Fruit fly (Drosophila melanogaster) whole organism, embryonic: ENCODE data around the gene Mnn1.
A peak's percentile ranks its signal among the peaks of the same experiment; 100 is the strongest.

Source experiments
- ATbp ChIP-seq: fragments of 200-800 bp; sonication (Bioruptor generic); optimal IDR thresholded peaks from 2 replicates; lab custom pipeline; 2017; ENCODE audit warnings: missing biosample characterization, mild to moderate bottlenecking, missing genetic modification characterization, missing genetic modification reagents
- CG1024 ChIP-seq: fragments of 200-800 bp; sonication (Bioruptor generic); IDR thresholded peaks from 2 replicates; pipeline ENCODE4 v1.3.6; 2022; ENCODE audit warnings: missing biosample characterization, missing genetic modification characterization
- CG10274 ChIP-seq: fragments of 200-800 bp; sonication (Bioruptor generic); optimal IDR thresholded peaks from 3 replicates; lab custom pipeline; 2017; ENCODE audit warnings: missing biosample characterization, mild to moderate bottlenecking, missing genetic modification characterization
- CG11504 ChIP-seq: fragments of 200-800 bp; sonication (Bioruptor generic); optimal IDR thresholded peaks from 3 replicates; lab custom pipeline; 2019; ENCODE audit warnings: missing biosample characterization, mild to moderate bottlenecking, missing genetic modification characterization, moderate library complexity
- CG11695 ChIP-seq: fragments of 200-800 bp; sonication (Bioruptor generic); IDR thresholded peaks from 3 replicates; pipeline ENCODE4 v1.3.6; 2022; ENCODE audit warnings: missing biosample characterization, missing genetic modification characterization
- CG12659 ChIP-seq: fragments of 200-800 bp; sonication (Bioruptor generic); optimal IDR thresholded peaks from 3 replicates; lab custom pipeline; 2017; ENCODE audit warnings: mild to moderate bottlenecking, missing biosample characterization, missing genetic modification reagents, missing genetic modification characterization
- CG15073 ChIP-seq: fragments of 200-800 bp; sonication (Bioruptor generic); optimal IDR thresholded peaks from 2 replicates; lab custom pipeline; 2016; ENCODE audit warnings: missing biosample characterization, missing genetic modification characterization
- CG15269 ChIP-seq: fragments of 200-800 bp; sonication (Bioruptor generic); optimal IDR thresholded peaks from 2 replicates; lab custom pipeline; 2018; ENCODE audit warnings: missing biosample characterization, mild to moderate bottlenecking, missing genetic modification characterization, moderate library complexity
- CG16863 ChIP-seq: fragments of 200-800 bp; sonication (Bioruptor generic); optimal IDR thresholded peaks from 3 replicates; lab custom pipeline; 2016; ENCODE audit warnings: missing biosample characterization, missing genetic modification characterization
- CG18599 ChIP-seq: fragments of 200-800 bp; sonication (Bioruptor generic); optimal IDR thresholded peaks from 3 replicates; lab custom pipeline; 2017; ENCODE audit warnings: missing biosample characterization, missing genetic modification characterization, mild to moderate bottlenecking, moderate library complexity, missing genetic modification reagents
- CG2712 ChIP-seq: fragments of 200-800 bp; optimal IDR thresholded peaks from 3 replicates; lab custom pipeline; 2019; ENCODE audit warnings: missing biosample characterization, mild to moderate bottlenecking, missing genetic modification characterization, moderate library complexity
- CG3407 ChIP-seq: fragments of 200-800 bp; sonication (Bioruptor generic); optimal IDR thresholded peaks from 2 replicates; lab custom pipeline; 2018; ENCODE audit warnings: missing biosample characterization, mild to moderate bottlenecking, missing genetic modification characterization
- CG6272 ChIP-seq: fragments of 200-800 bp; sonication (Bioruptor generic); IDR thresholded peaks from 2 replicates; pipeline ENCODE4 v1.3.6; 2022; ENCODE audit warnings: missing biosample characterization, missing genetic modification characterization
- CG6813 ChIP-seq: fragments of 200-800 bp; sonication (Bioruptor generic); optimal IDR thresholded peaks from 2 replicates; lab custom pipeline; 2017; ENCODE audit warnings: missing biosample characterization, missing genetic modification characterization, mild to moderate bottlenecking, moderate library complexity, missing genetic modification reagents
- CG8924 ChIP-seq: fragments of 200-800 bp; optimal IDR thresholded peaks from 3 replicates; lab custom pipeline; 2019; ENCODE audit warnings: missing biosample characterization, mild to moderate bottlenecking, missing genetic modification characterization, moderate library complexity
- CG9215 ChIP-seq: fragments of 200-800 bp; sonication (Bioruptor generic); IDR thresholded peaks from 2 replicates; pipeline ENCODE4 v1.3.6; 2022; ENCODE audit warnings: missing biosample characterization, missing genetic modification characterization
- CG9437 ChIP-seq: fragments of 200-800 bp; sonication (Bioruptor generic); optimal IDR thresholded peaks from 2 replicates; lab custom pipeline; 2018; ENCODE audit warnings: missing biosample characterization, mild to moderate bottlenecking, missing genetic modification characterization
- Chrac-16 ChIP-seq: fragments of 200-800 bp; sonication (Bioruptor generic); optimal IDR thresholded peaks from 3 replicates; lab custom pipeline; 2016; ENCODE audit warnings: missing biosample characterization, missing genetic modification characterization
- D19B ChIP-seq: fragments of 200-800 bp; sonication (Bioruptor generic); optimal IDR thresholded peaks from 2 replicates; lab custom pipeline; 2017; ENCODE audit warnings: missing biosample characterization, mild to moderate bottlenecking, missing genetic modification characterization
- Dip2 ChIP-seq: fragments of 200-800 bp; sonication (Bioruptor generic); IDR thresholded peaks from 2 replicates; pipeline ENCODE4 v1.3.6; 2022; ENCODE audit warnings: missing biosample characterization, missing genetic modification characterization
- Dref ChIP-seq: fragments of 200-800 bp; sonication (Bioruptor generic); IDR thresholded peaks from 2 replicates; pipeline ENCODE4 v1.3.6; 2022; ENCODE audit warnings: missing biosample characterization, missing genetic modification characterization
- Ets97D ChIP-seq: fragments of 200-800 bp; sonication (Bioruptor generic); optimal IDR thresholded peaks from 3 replicates; lab custom pipeline; 2016; ENCODE audit warnings: missing biosample characterization, missing genetic modification characterization
- Fer1 ChIP-seq: fragments of 200-800 bp; sonication (Bioruptor generic); optimal IDR thresholded peaks from 2 replicates; lab custom pipeline; 2017; ENCODE audit warnings: missing biosample characterization, mild to moderate bottlenecking, missing genetic modification characterization
- H15 ChIP-seq: fragments of 200-800 bp; sonication (Bioruptor generic); IDR thresholded peaks from 3 replicates; pipeline ENCODE4 v1.3.6; 2022; ENCODE audit warnings: missing biosample characterization, missing genetic modification characterization
- Hand ChIP-seq: fragments of 200-800 bp; sonication (Bioruptor generic); optimal IDR thresholded peaks from 2 replicates; lab custom pipeline; 2017; ENCODE audit warnings: mild to moderate bottlenecking, missing biosample characterization, missing genetic modification reagents, missing genetic modification characterization
- HmgD ChIP-seq: fragments of 200-800 bp; sonication (Bioruptor generic); optimal IDR thresholded peaks from 3 replicates; lab custom pipeline; 2016; ENCODE audit warnings: missing biosample characterization, missing genetic modification characterization
- Kr ChIP-seq: fragments of 200-800 bp; sonication (Bioruptor generic); optimal IDR thresholded peaks from 2 replicates; lab custom pipeline; 2017; ENCODE audit warnings: missing biosample characterization, mild to moderate bottlenecking, missing genetic modification characterization
- Lhr ChIP-seq: fragments of 200-800 bp; sonication (Bioruptor generic); optimal IDR thresholded peaks from 3 replicates; lab custom pipeline; 2017; ENCODE audit warnings: mild to moderate bottlenecking, missing biosample characterization, missing genetic modification reagents, missing genetic modification characterization
- Pdp1 ChIP-seq, 2 experiments: fragments of 200-800 bp; sonication (Bioruptor generic); optimal IDR thresholded peaks; 3 replicates each; lab custom pipeline; 2016; ENCODE audit warnings: missing biosample characterization in 2 of 2, missing genetic modification characterization in 2 of 2, mild to moderate bottlenecking in 1 of 2, moderate library complexity in 1 of 2
- al ChIP-seq: fragments of 200-800 bp; sonication (Bioruptor generic); IDR thresholded peaks from 2 replicates; pipeline ENCODE4 v1.3.6; 2022; ENCODE audit warnings: missing biosample characterization, missing genetic modification characterization
- bcd ChIP-seq: fragments of 200-800 bp; sonication (Bioruptor generic); optimal IDR thresholded peaks from 2 replicates; lab custom pipeline; 2017; ENCODE audit warnings: missing biosample characterization, mild to moderate bottlenecking, missing genetic modification characterization
- caup ChIP-seq: fragments of 200-800 bp; sonication (Bioruptor generic); optimal IDR thresholded peaks from 3 replicates; lab custom pipeline; 2017; ENCODE audit warnings: missing biosample characterization, mild to moderate bottlenecking, missing genetic modification characterization, moderate library complexity; ENCODE audit not compliant: severe bottlenecking
- crp ChIP-seq, 2 experiments: fragments of 200-800 bp; sonication (Bioruptor generic); optimal IDR thresholded peaks; 2 replicates in 1 of 2; 3 replicates in 1 of 2; lab custom pipeline; 2017; ENCODE audit warnings: missing biosample characterization in 2 of 2, missing genetic modification characterization in 2 of 2, mild to moderate bottlenecking in 1 of 2, moderate library complexity in 1 of 2
- dimm ChIP-seq: fragments of 200-800 bp; sonication (Bioruptor generic); IDR thresholded peaks from 2 replicates; pipeline ENCODE4 v1.3.6; 2022; ENCODE audit warnings: missing biosample characterization, missing genetic modification characterization
- hbn ChIP-seq: fragments of 200-800 bp; sonication (Bioruptor generic); IDR thresholded peaks from 2 replicates; pipeline ENCODE4 v1.3.6; 2022; ENCODE audit warnings: missing biosample characterization, missing genetic modification characterization; ENCODE audit not compliant: partially characterized antibody
- jumu ChIP-seq: fragments of 200-800 bp; sonication (Bioruptor generic); optimal IDR thresholded peaks from 3 replicates; lab custom pipeline; 2016; ENCODE audit warnings: missing biosample characterization, missing genetic modification characterization
- lilli ChIP-seq: fragments of 200-800 bp; sonication (Bioruptor generic); optimal IDR thresholded peaks from 3 replicates; lab custom pipeline; 2016; ENCODE audit warnings: missing biosample characterization, missing genetic modification characterization
- lov ChIP-seq, 2 experiments: fragments of 200-800 bp in 1 of 2; fragments of >200 bp in 1 of 2; sonication (Bioruptor generic) in 1 of 2; IDR thresholded peaks in 1 of 2; optimal IDR thresholded peaks in 1 of 2; 2 replicates in 1 of 2; 3 replicates in 1 of 2; pipeline versions ENCODE4 v1.3.6 to Lab custom; 2017 to 2022; ENCODE audit warnings: missing biosample characterization in 1 of 2, missing genetic modification characterization in 1 of 2
- mirr ChIP-seq: fragments of 200-800 bp; sonication (Bioruptor generic); optimal IDR thresholded peaks from 3 replicates; lab custom pipeline; 2018; ENCODE audit warnings: missing biosample characterization, mild to moderate bottlenecking, missing genetic modification characterization
- oc ChIP-seq: fragments of 200-800 bp; sonication (Bioruptor generic); optimal IDR thresholded peaks from 2 replicates; lab custom pipeline; 2018; ENCODE audit warnings: missing biosample characterization, mild to moderate bottlenecking, missing genetic modification characterization, moderate library complexity
- pho ChIP-seq: fragments of 200-800 bp; sonication (Bioruptor generic); optimal IDR thresholded peaks from 2 replicates; lab custom pipeline; 2016; ENCODE audit warnings: missing biosample characterization, missing genetic modification characterization
- pnt ChIP-seq: fragments of 200-800 bp; sonication (Bioruptor generic); optimal IDR thresholded peaks from 3 replicates; lab custom pipeline; 2016; ENCODE audit warnings: missing biosample characterization, missing genetic modification characterization
- seq ChIP-seq: fragments of 200-800 bp; sonication (Bioruptor generic); IDR thresholded peaks from 2 replicates; pipeline ENCODE4 v1.3.6; 2022; ENCODE audit warnings: missing biosample characterization, missing genetic modification characterization
- twi ChIP-seq: fragments of 200-800 bp; optimal IDR thresholded peaks from 2 replicates; lab custom pipeline; 2019; ENCODE audit warnings: missing biosample characterization, mild to moderate bottlenecking, missing genetic modification characterization, moderate library complexity
- unc-4 ChIP-seq: fragments of 200-800 bp; sonication (Bioruptor generic); IDR thresholded peaks from 2 replicates; pipeline ENCODE4 v1.3.6; 2022; ENCODE audit warnings: missing biosample characterization, missing genetic modification characterization; ENCODE audit not compliant: partially characterized antibody
- usp ChIP-seq: fragments of >200 bp; optimal IDR thresholded peaks from 2 replicates; lab custom pipeline; 2017; ENCODE audit warnings: missing biosample characterization, missing genetic modification characterization
- wek ChIP-seq: fragments of 200-800 bp; sonication (Bioruptor generic); optimal IDR thresholded peaks from 3 replicates; lab custom pipeline; 2018; ENCODE audit warnings: missing biosample characterization, mild to moderate bottlenecking, missing genetic modification characterization, moderate library complexity
- zfh2 ChIP-seq: fragments of 200-800 bp; sonication (Bioruptor generic); optimal IDR thresholded peaks from 2 replicates; lab custom pipeline; 2016; ENCODE audit warnings: missing biosample characterization, missing genetic modification characterization

Gene Mnn1

DNA sequence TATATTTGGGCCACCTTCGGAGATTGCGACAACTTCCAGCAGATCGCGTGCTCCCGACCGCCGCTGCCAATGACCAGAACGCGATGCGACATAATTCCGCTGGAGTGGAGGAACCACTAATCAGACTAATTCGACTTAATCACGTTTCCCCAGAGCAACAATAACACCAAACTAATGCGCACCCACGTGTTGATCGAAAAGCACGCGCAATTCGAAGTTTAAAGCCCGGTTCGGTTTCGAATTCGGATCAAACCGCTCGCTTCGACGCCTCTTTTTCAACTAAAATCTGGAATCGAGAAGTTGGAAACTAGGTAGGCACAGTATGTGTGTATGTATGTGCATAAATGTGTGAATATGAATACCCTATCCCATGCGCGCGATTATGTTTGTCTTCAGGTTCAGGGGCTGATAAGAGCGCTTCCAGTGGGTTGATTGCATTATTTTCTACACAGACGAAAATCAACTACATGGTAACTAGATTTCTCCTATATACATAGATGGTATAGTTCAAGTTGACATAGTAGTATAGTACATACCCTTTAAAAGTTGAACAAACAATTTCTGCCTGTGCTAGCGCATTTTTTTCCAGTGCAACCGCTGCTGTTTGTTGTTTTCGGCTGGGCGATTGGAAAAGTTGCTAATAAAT, 32.4 kb upstream of the Mnn1 start, which contains the start of gene Gart (continued):
- TF ChIP-seq CG6272 (GFP tag; lab: Robert Waterston, UW) (no peak), dimm (GFP tag; lab: Robert Waterston, UW) (no peak), Pdp1 (GFP tag; optimal IDR thresholded peaks at IDR 0.05; lab: Kevin White, UChicago) (peak; percentile 52 to 62), Fer1 (GFP tag; lab: Kevin White, UChicago) (no peak), CG8924 (tag; lab: Kevin White, UChicago) (peak; percentile 80), Dref (GFP tag; lab: Robert Waterston, UW) (no peak), HmgD (GFP tag; lab: Kevin White, UChicago) (no peak), zfh2 (GFP tag; lab: Kevin White, UChicago) (peak; percentile 65), hbn (GFP tag; lab: Robert Waterston, UW) (no peak), CG18599 (no peak), caup (peak; percentile 71), unc-4 (GFP tag; lab: Robert Waterston, UW) (no peak), CG1024 (GFP tag; lab: Robert Waterston, UW) (peak; percentile 70), CG16863 (GFP tag; lab: Kevin White, UChicago) (peak; percentile 48), crp (GFP tag; optimal IDR thresholded peaks at IDR 0.05; lab: Kevin White, UChicago) (peak in 1 of 2 experiments; percentile 44), CG10274 (GFP tag; lab: Kevin White, UChicago) (no peak), wek (GFP tag; lab: Kevin White, UChicago) (peak; percentile 61), CG11504 (no peak), al (GFP tag; lab: Robert Waterston, UW) (peak; percentile 47; the same call in 1 of the 2 replicates), lilli (GFP tag; lab: Kevin White, UChicago) (peak; percentile 83), CG6813 (GFP tag; lab: Kevin White, UChicago) (no peak), jumu (GFP tag; lab: Kevin White, UChicago) (peak; percentile 58), CG9215 (no peak), Hand (peak; percentile 59), Chrac-16 (peak; percentile 57), D19B (GFP tag; lab: Kevin White, UChicago) (peak; percentile 45), CG15269 (peak; percentile 71), H15 (GFP tag; lab: Robert Waterston, UW) (no peak), CG15073 (peak; percentile 2), Ets97D (GFP tag; lab: Kevin White, UChicago) (peak; percentile 18), Dip2 (GFP tag; lab: Robert Waterston, UW) (no peak), mirr (GFP tag; lab: Kevin White, UChicago) (no peak), twi (tag; lab: Kevin White, UChicago) (peak; percentile 30), bcd (GFP tag; lab: Kevin White, UChicago) (peak; percentile 46), seq (GFP tag; lab: Robert Waterston, UW) (peak; percentile 53; the same call in 1 of the 2 replicates), CG9437 (GFP tag; lab: Kevin White, UChicago) (peak; percentile 24), Lhr (GFP tag; lab: Kevin White, UChicago) (no peak), Kr (no peak), CG11695 (GFP tag; lab: Robert Waterston, UW) (0 out of 3 replicates have a peak, but pooled peaks have one; percentile 39), pnt (GFP tag; lab: Kevin White, UChicago) (peak; percentile 55), CG2712 (tag; lab: Kevin White, UChicago) (no peak), CG3407 (GFP tag; lab: Kevin White, UChicago) (peak; percentile 53), oc (tag; lab: Kevin White, UChicago) (peak; percentile 36), CG12659 (peak; percentile 76), pho (peak; percentile 66), ATbp (GFP tag; lab: Kevin White, UChicago) (peak; percentile 73), lov (optimal IDR thresholded peaks at IDR 0.05; lab: Kevin White, UChicago) (no peak), lov (GFP tag; IDR thresholded peaks at IDR 0.05; lab: Robert Waterston, UW) (no peak), usp (GFP tag; lab: Kevin White, UChicago) (no peak)
